Fruit fly (Drosophila melanogaster) whole organism, embryonic: Measurements from ENCODE around the gene Hacd1.

Experiments used
- Awh ChIP-seq: fragments of 200-800 bp; sonication (Bioruptor generic); IDR thresholded peaks from 2 replicates; pipeline ENCODE4, ENCODE4 v1.3.6; 2022; ENCODE audit warnings: missing biosample characterization, missing genetic modification characterization
- C15 ChIP-seq: fragments of 200-800 bp; sonication (Bioruptor generic); IDR thresholded peaks from 3 replicates; pipeline ENCODE4 v1.3.6; 2022; ENCODE audit warnings: missing biosample characterization, missing genetic modification characterization
- CG11085 ChIP-seq: fragments of 200-800 bp; sonication (Bioruptor generic); IDR thresholded peaks from 2 replicates; pipeline ENCODE4 v1.3.6; 2022; ENCODE audit warnings: missing biosample characterization, missing genetic modification characterization
- CG11247 ChIP-seq: fragments of 200-800 bp; sonication (Bioruptor generic); IDR thresholded peaks from 2 replicates; pipeline ENCODE4 v1.3.6; 2022; ENCODE audit warnings: missing biosample characterization, missing genetic modification characterization
- CG12769 ChIP-seq: fragments of 200-800 bp; sonication (Bioruptor generic); optimal IDR thresholded peaks from 2 replicates; lab custom pipeline; 2019; ENCODE audit warnings: missing biosample characterization, mild to moderate bottlenecking, missing genetic modification characterization, moderate library complexity
- CG13894 ChIP-seq: fragments of 200-800 bp; sonication (Bioruptor generic); optimal IDR thresholded peaks from 3 replicates; lab custom pipeline; 2018; ENCODE audit warnings: missing biosample characterization, mild to moderate bottlenecking, missing genetic modification characterization, moderate library complexity
- CG15269 ChIP-seq: fragments of 200-800 bp; sonication (Bioruptor generic); optimal IDR thresholded peaks from 2 replicates; lab custom pipeline; 2018; ENCODE audit warnings: missing biosample characterization, mild to moderate bottlenecking, missing genetic modification characterization, moderate library complexity
- CG15479 ChIP-seq: fragments of 200-800 bp; sonication (Bioruptor generic); optimal IDR thresholded peaks from 3 replicates; lab custom pipeline; 2019; ENCODE audit warnings: missing biosample characterization, mild to moderate bottlenecking, missing genetic modification characterization, moderate library complexity
- CG16815 ChIP-seq: fragments of 200-800 bp; sonication (Bioruptor generic); optimal IDR thresholded peaks from 3 replicates; lab custom pipeline; 2017; ENCODE audit warnings: missing biosample characterization, mild to moderate bottlenecking, missing genetic modification characterization
- CG17568 ChIP-seq: fragments of 200-800 bp; sonication (Bioruptor generic); optimal IDR thresholded peaks from 2 replicates; lab custom pipeline; 2018; ENCODE audit warnings: missing biosample characterization, mild to moderate bottlenecking, missing genetic modification characterization, moderate library complexity
- CG17829 ChIP-seq: fragments of 200-800 bp; optimal IDR thresholded peaks from 2 replicates; lab custom pipeline; 2019; ENCODE audit warnings: missing biosample characterization, mild to moderate bottlenecking, missing genetic modification characterization, moderate library complexity
- CG1792 ChIP-seq: fragments of 200-800 bp; sonication (Bioruptor generic); optimal IDR thresholded peaks from 2 replicates; lab custom pipeline; 2016; ENCODE audit warnings: missing biosample characterization, missing genetic modification characterization
- CG18262 ChIP-seq: fragments of 200-800 bp; optimal IDR thresholded peaks from 3 replicates; lab custom pipeline; 2019; ENCODE audit warnings: missing biosample characterization, mild to moderate bottlenecking, missing genetic modification characterization, moderate library complexity
- CG4707 ChIP-seq: fragments of 200-800 bp; sonication (Bioruptor generic); optimal IDR thresholded peaks from 2 replicates; lab custom pipeline; 2018; ENCODE audit warnings: missing biosample characterization, mild to moderate bottlenecking, missing genetic modification characterization, moderate library complexity
- CG6854 ChIP-seq: fragments of 200-800 bp; sonication (Bioruptor generic); optimal IDR thresholded peaks from 3 replicates; lab custom pipeline; 2017; ENCODE audit warnings: missing biosample characterization, mild to moderate bottlenecking, missing genetic modification characterization
- CG8388 ChIP-seq: fragments of 200-800 bp; sonication (Bioruptor generic); optimal IDR thresholded peaks from 2 replicates; lab custom pipeline; 2019; ENCODE audit warnings: missing biosample characterization, mild to moderate bottlenecking, missing genetic modification characterization, moderate library complexity
- Drgx ChIP-seq: fragments of 200-800 bp; sonication (Bioruptor generic); IDR thresholded peaks from 2 replicates; pipeline ENCODE4 v1.3.6; 2022; ENCODE audit warnings: missing biosample characterization, missing genetic modification characterization
- Ets65A ChIP-seq: fragments of 200-800 bp; sonication (Bioruptor generic); peaks from one replicate; lab custom pipeline; 2016; ENCODE audit warnings: missing biosample characterization, missing genetic modification characterization
- H15 ChIP-seq: fragments of 200-800 bp; sonication (Bioruptor generic); IDR thresholded peaks from 3 replicates; pipeline ENCODE4 v1.3.6; 2022; ENCODE audit warnings: missing biosample characterization, missing genetic modification characterization
- Hmr ChIP-seq: fragments of 200-800 bp; sonication (Bioruptor generic); optimal IDR thresholded peaks from 3 replicates; lab custom pipeline; 2017; ENCODE audit warnings: mild to moderate bottlenecking, missing biosample characterization, missing genetic modification reagents, missing genetic modification characterization
- Max ChIP-seq: fragments of 200-800 bp; sonication (Bioruptor generic); optimal IDR thresholded peaks from 2 replicates; lab custom pipeline; 2016; ENCODE audit warnings: missing biosample characterization, mild to moderate bottlenecking, missing genetic modification characterization
- Med ChIP-seq: fragments of 200-800 bp; sonication (Bioruptor generic); peaks from one replicate; lab custom pipeline; 2016; ENCODE audit warnings: missing biosample characterization, missing genetic modification characterization, mild to moderate bottlenecking, inconsistent platforms, moderate library complexity
- Neu2 ChIP-seq: fragments of 200-800 bp; sonication (Bioruptor generic); optimal IDR thresholded peaks from 3 replicates; lab custom pipeline; 2016; ENCODE audit warnings: missing biosample characterization, missing genetic modification characterization, borderline replicate concordance
- YL-1 ChIP-seq: fragments of 200-800 bp; sonication (Bioruptor generic); optimal IDR thresholded peaks from 3 replicates; lab custom pipeline; 2017; ENCODE audit warnings: missing biosample characterization, mild to moderate bottlenecking, missing genetic modification characterization
- abd-A ChIP-seq: fragments of 200-800 bp; sonication (Bioruptor generic); optimal IDR thresholded peaks from 3 replicates; lab custom pipeline; 2019; ENCODE audit warnings: missing biosample characterization, mild to moderate bottlenecking, missing genetic modification characterization, moderate library complexity
- ac ChIP-seq: fragments of 200-800 bp; sonication (Bioruptor generic); optimal IDR thresholded peaks from 3 replicates; lab custom pipeline; 2017; ENCODE audit warnings: missing biosample characterization, mild to moderate bottlenecking, missing genetic modification characterization
- bigmax ChIP-seq: fragments of 200-800 bp; sonication (Bioruptor generic); optimal IDR thresholded peaks from 2 replicates; lab custom pipeline; 2018; ENCODE audit warnings: missing biosample characterization, mild to moderate bottlenecking, missing genetic modification characterization
- br ChIP-seq: fragments of >200 bp; optimal IDR thresholded peaks from 2 replicates; lab custom pipeline; 2017
- cg ChIP-seq: fragments of 200-800 bp; sonication (Bioruptor generic); optimal IDR thresholded peaks from 3 replicates; lab custom pipeline; 2019; ENCODE audit warnings: missing biosample characterization, mild to moderate bottlenecking, missing genetic modification characterization, moderate library complexity
- chinmo ChIP-seq: fragments of 200-800 bp; sonication (Bioruptor generic); IDR thresholded peaks from 4 replicates; pipeline ENCODE4 v1.3.6; 2022; ENCODE audit warnings: missing biosample characterization, missing genetic modification characterization; ENCODE audit not compliant: partially characterized antibody
- danr ChIP-seq: fragments of 200-800 bp; sonication (Bioruptor generic); IDR thresholded peaks from 2 replicates; pipeline ENCODE4 v1.3.6; 2022; ENCODE audit warnings: missing biosample characterization, missing genetic modification characterization
- gcm2 ChIP-seq: fragments of 200-800 bp; sonication (Bioruptor generic); optimal IDR thresholded peaks from 2 replicates; lab custom pipeline; 2016; ENCODE audit warnings: missing biosample characterization, missing genetic modification characterization
- gem ChIP-seq: fragments of 200-800 bp; sonication (Bioruptor generic); optimal IDR thresholded peaks from 2 replicates; lab custom pipeline; 2019; ENCODE audit warnings: missing biosample characterization, mild to moderate bottlenecking, missing genetic modification characterization, moderate library complexity
- grn ChIP-seq: fragments of 200-800 bp; sonication (Bioruptor generic); optimal IDR thresholded peaks from 3 replicates; lab custom pipeline; 2017; ENCODE audit warnings: missing biosample characterization, missing genetic modification characterization
- gt ChIP-seq: fragments of 200-800 bp; sonication (Bioruptor generic); IDR thresholded peaks from 2 replicates; pipeline ENCODE4 v1.3.6; 2022; ENCODE audit warnings: missing biosample characterization, missing genetic modification characterization
- lbe ChIP-seq: fragments of 200-800 bp; sonication (Bioruptor generic); optimal IDR thresholded peaks from 2 replicates; lab custom pipeline; 2016; ENCODE audit warnings: missing biosample characterization, mild to moderate bottlenecking, missing genetic modification characterization
- oc ChIP-seq: fragments of 200-800 bp; sonication (Bioruptor generic); optimal IDR thresholded peaks from 2 replicates; lab custom pipeline; 2018; ENCODE audit warnings: missing biosample characterization, mild to moderate bottlenecking, missing genetic modification characterization, moderate library complexity
- sd ChIP-seq: fragments of 200-800 bp; sonication (Bioruptor generic); optimal IDR thresholded peaks from 3 replicates; lab custom pipeline; 2018; ENCODE audit warnings: missing biosample characterization, mild to moderate bottlenecking, missing genetic modification characterization, moderate library complexity
- sens ChIP-seq: fragments of 200-800 bp; sonication (Bioruptor generic); peaks from one replicate; lab custom pipeline; 2016; ENCODE audit warnings: missing biosample characterization, missing genetic modification characterization
- sob ChIP-seq: fragments of 200-800 bp; sonication (Bioruptor generic); IDR thresholded peaks from 2 replicates; pipeline ENCODE4 v1.3.6; 2022; ENCODE audit warnings: missing biosample characterization, missing genetic modification characterization
- sqz ChIP-seq: fragments of 200-800 bp; sonication (Bioruptor generic); optimal IDR thresholded peaks from 3 replicates; lab custom pipeline; 2018; ENCODE audit warnings: missing biosample characterization, mild to moderate bottlenecking, missing genetic modification characterization
- wdn ChIP-seq: fragments of 200-800 bp; sonication (Bioruptor generic); IDR thresholded peaks from 2 replicates; pipeline ENCODE4 v1.3.6; 2022; ENCODE audit warnings: missing biosample characterization, missing genetic modification characterization

The Hacd1 gene

DNA sequence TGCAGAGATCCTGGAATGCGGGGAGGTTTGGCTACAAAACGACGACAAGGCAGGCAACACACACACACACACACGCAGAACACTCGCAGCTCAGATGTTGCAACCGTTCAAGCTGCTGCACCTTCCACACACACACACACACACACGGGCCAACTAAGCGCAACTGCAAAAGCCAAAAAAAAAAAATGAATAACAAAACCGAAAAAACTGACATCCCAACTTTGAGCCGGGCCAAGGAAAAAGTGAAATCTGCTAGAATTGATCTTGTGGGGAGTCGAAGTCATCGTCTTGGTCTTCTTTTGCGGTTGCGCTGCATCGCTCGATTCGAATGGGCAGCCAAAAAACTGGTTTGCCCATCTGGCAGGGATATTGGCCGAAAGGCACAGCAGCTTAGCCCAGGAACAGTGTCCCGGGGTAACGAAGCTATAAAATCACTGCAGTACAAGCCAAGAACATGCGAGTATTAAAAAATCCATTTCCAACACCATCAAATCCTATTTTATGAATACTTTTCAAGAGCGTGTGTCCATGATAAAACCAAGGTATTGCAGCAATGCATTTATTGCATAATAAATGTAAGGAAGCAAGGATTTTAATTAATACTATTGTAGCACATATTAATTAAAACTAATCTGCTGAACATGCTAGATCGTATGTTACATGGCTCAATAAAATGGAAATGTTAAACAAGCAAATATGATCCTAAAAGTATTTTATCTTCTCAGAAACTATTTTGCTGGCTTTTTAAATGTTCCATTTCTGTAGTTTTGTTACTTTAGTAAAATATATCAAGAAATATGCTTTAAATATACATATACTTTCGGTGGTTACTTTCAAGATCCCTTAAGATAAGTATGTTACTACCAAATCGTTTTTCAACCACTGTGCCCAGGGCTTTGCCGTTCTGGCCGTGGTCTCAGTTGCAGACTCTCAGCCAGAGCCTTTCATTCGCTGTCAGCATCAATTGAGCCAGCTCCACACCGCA lies 36.2 kb downstream of the Hacd1 start:
- TF ChIP-seq CG6854 (GFP tag; lab: Kevin White, UChicago) (no peak), br (lab: Kevin White, UChicago) (no peak), CG1792 (GFP tag; lab: Kevin White, UChicago) (no peak), CG17829 (no peak), bigmax (GFP tag; lab: Kevin White, UChicago) (no peak), Drgx (GFP tag; lab: Robert Waterston, UW) (0 out of 2 replicates have a peak, but pooled peaks have one; percentile 12), sens (peak; percentile 79), Hmr (GFP tag; lab: Kevin White, UChicago) (no peak), sob (GFP tag; lab: Robert Waterston, UW) (no peak), cg (GFP tag; lab: Kevin White, UChicago) (peak; percentile 5), lbe (GFP tag; lab: Kevin White, UChicago) (peak; percentile 0), H15 (GFP tag; lab: Robert Waterston, UW) (no peak), Neu2 (no peak), YL-1 (GFP tag; lab: Kevin White, UChicago) (no peak), CG4707 (GFP tag; lab: Kevin White, UChicago) (no peak), danr (GFP tag; lab: Robert Waterston, UW) (no peak), CG15479 (GFP tag; lab: Kevin White, UChicago) (no peak), CG17568 (GFP tag; lab: Kevin White, UChicago) (no peak), CG11247 (GFP tag; lab: Robert Waterston, UW) (0 out of 2 replicates have a peak, but pooled peaks have one; percentile 8), Ets65A (GFP tag; lab: Kevin White, UChicago) (peak; percentile 2), Max (no peak), gt (GFP tag; lab: Robert Waterston, UW) (no peak), ac (GFP tag; lab: Kevin White, UChicago) (no peak), CG11085 (GFP tag; lab: Robert Waterston, UW) (no peak), CG8388 (GFP tag; lab: Kevin White, UChicago) (no peak), abd-A (no peak), gcm2 (no peak)
- TF ChIP-seq, all 482 proteins: peak for 6

DNA sequence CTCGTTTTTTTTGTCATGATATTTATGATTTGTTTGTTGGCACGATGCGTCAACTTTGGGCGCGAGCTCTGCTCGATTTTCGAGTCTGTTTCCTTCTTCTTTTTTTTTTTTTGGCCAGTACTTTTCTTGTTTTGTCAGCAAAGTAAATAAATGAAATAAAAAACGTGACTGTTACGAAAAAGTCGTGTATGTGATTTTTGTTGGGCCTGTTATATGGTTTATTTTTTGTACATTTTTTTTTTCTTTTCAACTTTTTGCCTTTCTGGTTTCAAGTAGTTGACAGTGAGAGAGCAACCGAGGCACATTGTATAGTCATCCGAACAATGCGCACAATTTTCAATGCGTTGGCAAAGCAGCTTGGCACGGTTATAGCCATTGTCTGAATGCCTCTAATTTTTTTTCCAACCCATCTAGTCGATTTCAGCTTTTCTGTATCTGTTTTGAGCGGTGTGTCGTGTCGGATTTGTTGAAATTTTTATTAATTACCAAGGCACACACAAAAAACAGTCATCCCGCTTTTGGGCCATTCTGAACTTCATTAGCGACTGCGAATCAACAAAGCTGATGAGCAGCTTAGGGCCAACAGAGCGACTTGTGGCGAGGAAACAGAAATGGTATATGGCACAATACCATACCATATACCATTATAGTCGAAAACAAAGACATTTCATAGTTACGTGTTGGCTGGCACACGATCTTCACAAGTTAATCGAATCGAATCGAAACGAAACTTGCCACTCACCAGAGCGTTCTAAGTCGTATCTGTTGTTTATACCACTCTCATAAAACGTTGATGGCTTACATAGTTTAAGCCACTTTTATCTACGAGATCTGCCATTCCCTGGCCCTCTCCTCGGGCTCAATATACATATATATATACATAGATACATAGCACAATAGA lies 38.4 kb downstream of the Hacd1 start:
- TF ChIP-seq Med (GFP tag; lab: Kevin White, UChicago) (peak; percentile 53), grn (GFP tag; lab: Kevin White, UChicago) (peak; percentile 0), wdn (GFP tag; lab: Robert Waterston, UW) (no peak), Awh (GFP tag; lab: Robert Waterston, UW) (peak; percentile 71), sd (tag; lab: Kevin White, UChicago) (peak; percentile 5), oc (tag; lab: Kevin White, UChicago) (peak; percentile 39), CG15269 (tag; lab: Kevin White, UChicago) (peak; percentile 73), CG13894 (tag; lab: Kevin White, UChicago) (peak; percentile 51), CG12769 (peak; percentile 42), gem (tag; lab: Kevin White, UChicago) (no peak), CG18262 (tag; lab: Kevin White, UChicago) (no peak), CG16815 (no peak), C15 (GFP tag; lab: Robert Waterston, UW) (no peak), chinmo (GFP tag; lab: Robert Waterston, UW) (0 out of 4 replicates have a peak, but pooled peaks have one; percentile 39), sqz (GFP tag; lab: Kevin White, UChicago) (peak; percentile 15)
